Worm (Caenorhabditis elegans) whole organism, L4 larva: ENCODE data around the gene F54D8.6.

Source experiments
- F10B5.3 ChIP-seq: sonication (generic microtip); optimal IDR thresholded peaks from 2 replicates; lab custom pipeline; 2016; ENCODE audit warnings: mild to moderate bottlenecking, missing genetic modification characterization, missing compliant biosample characterization
- F26F4.8 ChIP-seq: fragments of 200-800 bp; sonication (Bioruptor generic); conservative IDR thresholded peaks from 2 replicates; pipeline ENCODE4 v1.3.6; 2022; ENCODE audit warnings: missing genetic modification characterization, missing compliant biosample characterization
- F37D6.2 ChIP-seq: sonication (generic microtip); optimal IDR thresholded peaks from 2 replicates; lab custom pipeline; 2016; ENCODE audit warnings: mild to moderate bottlenecking, missing genetic modification characterization, missing compliant biosample characterization
- F44E2.7 ChIP-seq: fragments of 200-800 bp; sonication (Bioruptor generic); IDR thresholded peaks from 2 replicates; pipeline ENCODE4 v2.1.2; 2022; ENCODE audit warnings: missing genetic modification characterization, missing compliant biosample characterization
- F49E8.2 ChIP-seq: sonication (generic microtip); optimal IDR thresholded peaks from 2 replicates; lab custom pipeline; 2016; ENCODE audit warnings: missing compliant biosample characterization, mild to moderate bottlenecking, missing genetic modification characterization, borderline replicate concordance
- R02D3.7 ChIP-seq: fragments of 150-350 bp; sonication (generic microtip); optimal IDR thresholded peaks from 3 replicates; lab custom pipeline; 2014; ENCODE audit warnings: missing biosample characterization, missing genetic modification characterization
- Y105C5A.15 ChIP-seq: fragments of 200-800 bp; sonication (Bioruptor generic); IDR thresholded peaks from 2 replicates; pipeline ENCODE4 v1.3.6; 2022; ENCODE audit warnings: missing genetic modification characterization, missing compliant biosample characterization
- Y48G9A.11 ChIP-seq: fragments of 200-800 bp; sonication (Bioruptor generic); IDR thresholded peaks from 2 replicates; pipeline ENCODE4 v1.3.6; 2022; ENCODE audit warnings: missing genetic modification reagents, missing genetic modification characterization, missing compliant biosample characterization
- Y5F2A.4 ChIP-seq: fragments of 200-800 bp; sonication (Bioruptor generic); optimal IDR thresholded peaks from 2 replicates; lab custom pipeline; 2018; ENCODE audit warnings: mild to moderate bottlenecking, missing genetic modification characterization, missing compliant biosample characterization
- Y75B8A.6 ChIP-seq: fragments of 200-800 bp; sonication (Bioruptor generic); IDR thresholded peaks from 2 replicates; pipeline ENCODE4 v1.3.6; 2022; ENCODE audit warnings: missing genetic modification reagents, missing genetic modification characterization, missing compliant biosample characterization
- ZK546.5 ChIP-seq, 2 experiments: sonication (generic microtip); optimal IDR thresholded peaks; 2 replicates each; lab custom pipeline; 2017; ENCODE audit warnings: missing biosample characterization in 2 of 2, missing genetic modification characterization in 2 of 2
- aly-2 ChIP-seq: sonication (generic microtip); optimal IDR thresholded peaks from 2 replicates; lab custom pipeline; 2018; ENCODE audit warnings: missing biosample characterization, missing genetic modification characterization
- attf-4 ChIP-seq: sonication (generic microtip); optimal IDR thresholded peaks from 3 replicates; lab custom pipeline; 2017; ENCODE audit warnings: missing biosample characterization, missing genetic modification characterization
- ceh-20 ChIP-seq: fragments of 200-800 bp; sonication (Bioruptor generic); IDR thresholded peaks from 2 replicates; pipeline ENCODE4 v1.3.6; 2022; ENCODE audit warnings: missing genetic modification reagents, missing genetic modification characterization, missing compliant biosample characterization
- ceh-28 ChIP-seq: fragments of 150-350 bp; optimal IDR thresholded peaks from 2 replicates; lab custom pipeline; 2014; ENCODE audit warnings: missing biosample characterization, missing genetic modification reagents, missing genetic modification characterization
- ceh-62 ChIP-seq: sonication (generic microtip); optimal IDR thresholded peaks from 2 replicates; lab custom pipeline; 2017; ENCODE audit warnings: missing biosample characterization, missing genetic modification characterization
- ceh-82 ChIP-seq: sonication (generic microtip); optimal IDR thresholded peaks from 2 replicates; lab custom pipeline; 2017; ENCODE audit warnings: missing biosample characterization, missing genetic modification characterization
- ctbp-1 ChIP-seq: fragments of 200-800 bp; sonication (Bioruptor generic); IDR thresholded peaks from 2 replicates; pipeline ENCODE4 v1.3.6; 2022; ENCODE audit warnings: missing genetic modification reagents, missing genetic modification characterization, missing compliant biosample characterization
- daf-16 ChIP-seq, 3 experiments: sonication (generic microtip); optimal IDR thresholded peaks; 2 replicates each; lab custom pipeline; 2016 to 2017; ENCODE audit warnings: missing genetic modification characterization in 3 of 3, missing genetic modification reagents in 3 of 3, mild to moderate bottlenecking in 2 of 3, missing compliant biosample characterization in 2 of 3, missing biosample characterization in 1 of 3, moderate library complexity in 1 of 3
- daf-19 ChIP-seq: fragments of 200-800 bp; sonication (Bioruptor generic); conservative IDR thresholded peaks from 2 replicates; pipeline ENCODE4 v1.3.6; 2022; ENCODE audit warnings: missing genetic modification characterization, missing compliant biosample characterization
- dpl-1 ChIP-seq: fragments of 150-350 bp; optimal IDR thresholded peaks from 2 replicates; lab custom pipeline; 2014; ENCODE audit warnings: missing biosample characterization, missing genetic modification reagents, missing genetic modification characterization
- fkh-10 ChIP-seq: fragments of 150-350 bp; optimal IDR thresholded peaks from 2 replicates; lab custom pipeline; 2014; ENCODE audit warnings: missing biosample characterization, missing genetic modification reagents, missing genetic modification characterization
- gei-8 ChIP-seq: fragments of 200-800 bp; sonication (Bioruptor generic); optimal IDR thresholded peaks from 2 replicates; lab custom pipeline; 2018; ENCODE audit warnings: mild to moderate bottlenecking, missing genetic modification characterization, missing compliant biosample characterization
- hif-1 ChIP-seq, 2 experiments: sonication (generic microtip); optimal IDR thresholded peaks; 2 replicates each; lab custom pipeline; 2016 to 2017; ENCODE audit warnings: missing compliant biosample characterization in 2 of 2, missing genetic modification characterization in 2 of 2, missing genetic modification reagents in 2 of 2, missing genotype in 2 of 2, mild to moderate bottlenecking in 1 of 2
- hlh-30 ChIP-seq: sonication (generic microtip); optimal IDR thresholded peaks from 2 replicates; lab custom pipeline; 2017; ENCODE audit warnings: antibody characterized with exemption, mild to moderate bottlenecking, missing genetic modification characterization, missing compliant biosample characterization; ENCODE audit not compliant: insufficient read depth
- jun-1 ChIP-seq: fragments of 150-350 bp; optimal IDR thresholded peaks from 2 replicates; lab custom pipeline; 2014; ENCODE audit warnings: missing biosample characterization, missing genetic modification reagents, missing genetic modification characterization
- lim-7 ChIP-seq: fragments of 200-800 bp; sonication (Bioruptor generic); IDR thresholded peaks from 2 replicates; pipeline ENCODE4 v1.3.6; 2022; ENCODE audit warnings: missing genetic modification characterization, missing compliant biosample characterization
- lin-1 ChIP-seq: fragments of 200-800 bp; sonication (Bioruptor generic); IDR thresholded peaks from 2 replicates; pipeline ENCODE4 v1.3.6; 2022; ENCODE audit warnings: missing genetic modification reagents, missing genetic modification characterization, missing compliant biosample characterization
- lin-29 ChIP-seq: fragments of 200-800 bp; sonication (Bioruptor generic); IDR thresholded peaks from 2 replicates; pipeline ENCODE4 v1.3.6; 2022; ENCODE audit warnings: missing genetic modification reagents, missing genetic modification characterization, missing compliant biosample characterization
- mdl-1 ChIP-seq, 2 experiments: fragments of 150-350 bp in 1 of 2; sonication (generic microtip) in 1 of 2; optimal IDR thresholded peaks; 2 replicates each; lab custom pipeline; 2014 to 2017; ENCODE audit warnings: missing biosample characterization in 2 of 2, missing genetic modification characterization in 2 of 2
- mep-1 ChIP-seq: fragments of 150-350 bp; sonication (generic microtip); optimal IDR thresholded peaks from 3 replicates; lab custom pipeline; 2014; ENCODE audit warnings: missing biosample characterization, missing genetic modification characterization
- mes-2 ChIP-seq: sonication (generic microtip); optimal IDR thresholded peaks from 2 replicates; lab custom pipeline; 2016; ENCODE audit warnings: missing genotype, mild to moderate bottlenecking, missing genetic modification characterization, missing compliant biosample characterization; ENCODE audit not compliant: poor library complexity, severe bottlenecking
- mxl-2 ChIP-seq: fragments of 200-800 bp; sonication (Bioruptor generic); conservative IDR thresholded peaks from 2 replicates; pipeline ENCODE4 v1.3.6; 2022; ENCODE audit warnings: missing genetic modification reagents, missing genetic modification characterization, missing compliant biosample characterization
- nhr-11 ChIP-seq: fragments of 150-350 bp; optimal IDR thresholded peaks from 2 replicates; lab custom pipeline; 2014; ENCODE audit warnings: missing biosample characterization, missing genetic modification characterization
- nhr-111 ChIP-seq: fragments of 200-800 bp; sonication (Bioruptor generic); optimal IDR thresholded peaks from 2 replicates; lab custom pipeline; 2018; ENCODE audit warnings: mild to moderate bottlenecking, missing genetic modification characterization, missing compliant biosample characterization
- nhr-25 ChIP-seq: sonication (generic microtip); optimal IDR thresholded peaks from 2 replicates; lab custom pipeline; 2017; ENCODE audit warnings: missing genetic modification characterization, mild to moderate bottlenecking, missing compliant biosample characterization, antibody characterized with exemption, moderate library complexity, borderline replicate concordance; ENCODE audit not compliant: insufficient read depth
- nhr-28 ChIP-seq: fragments of 150-350 bp; optimal IDR thresholded peaks from 2 replicates; lab custom pipeline; 2014; ENCODE audit warnings: missing biosample characterization, missing genetic modification characterization
- nhr-42 ChIP-seq: fragments of 200-800 bp; sonication (Bioruptor generic); IDR thresholded peaks from 2 replicates; pipeline ENCODE4 v1.3.6; 2022; ENCODE audit warnings: missing genetic modification characterization, missing compliant biosample characterization
- nhr-48 ChIP-seq: sonication (generic microtip); optimal IDR thresholded peaks from 2 replicates; lab custom pipeline; 2016; ENCODE audit warnings: mild to moderate bottlenecking, missing genetic modification characterization, missing compliant biosample characterization
- nhr-6 ChIP-seq: fragments of 150-350 bp; optimal IDR thresholded peaks from 2 replicates; lab custom pipeline; 2014; ENCODE audit warnings: missing biosample characterization, missing genetic modification characterization
- nhr-77 ChIP-seq: fragments of 150-350 bp; optimal IDR thresholded peaks from 2 replicates; lab custom pipeline; 2014; ENCODE audit warnings: missing biosample characterization, missing genetic modification characterization
- pha-4 ChIP-seq, 2 experiments: fragments of 150-350 bp in 1 of 2; fragments of 200-800 bp in 1 of 2; sonication (Bioruptor generic) in 1 of 2; IDR thresholded peaks in 1 of 2; optimal IDR thresholded peaks in 1 of 2; 2 replicates each; pipeline versions ENCODE4 v1.3.6 to Lab custom; 2014 to 2022; ENCODE audit warnings: missing genetic modification characterization in 2 of 2, missing genetic modification reagents in 2 of 2, missing biosample characterization in 1 of 2, missing compliant biosample characterization in 1 of 2
- php-3 ChIP-seq: fragments of 200-800 bp; sonication (Bioruptor generic); IDR thresholded peaks from 2 replicates; pipeline ENCODE4 v1.3.6; 2022; ENCODE audit warnings: missing genetic modification reagents, missing genetic modification characterization, missing compliant biosample characterization
- pqm-1 ChIP-seq: sonication (generic microtip); optimal IDR thresholded peaks from 2 replicates; lab custom pipeline; 2017; ENCODE audit warnings: missing biosample characterization, missing genetic modification characterization
- rbr-2 ChIP-seq: sonication (generic microtip); optimal IDR thresholded peaks from 2 replicates; lab custom pipeline; 2016; ENCODE audit warnings: missing genotype, missing genetic modification characterization, missing compliant biosample characterization
- snpc-4 ChIP-seq: fragments of 150-350 bp; optimal IDR thresholded peaks from 2 replicates; lab custom pipeline; 2014; ENCODE audit warnings: missing biosample characterization, missing genetic modification characterization
- spr-3 ChIP-seq: fragments of 200-800 bp; sonication (Bioruptor generic); optimal IDR thresholded peaks from 2 replicates; lab custom pipeline; 2018; ENCODE audit warnings: mild to moderate bottlenecking, missing genetic modification characterization, missing compliant biosample characterization
- vab-7 ChIP-seq: fragments of 200-800 bp; sonication (Bioruptor generic); IDR thresholded peaks from 2 replicates; pipeline ENCODE4 v1.3.6; 2022; ENCODE audit warnings: missing genetic modification reagents, missing genetic modification characterization, missing compliant biosample characterization
- zag-1 ChIP-seq: fragments of 150-350 bp; optimal IDR thresholded peaks from 2 replicates; lab custom pipeline; 2014; ENCODE audit warnings: missing biosample characterization, missing genetic modification characterization
- zip-11 ChIP-seq: fragments of 200-800 bp; sonication (Bioruptor generic); IDR thresholded peaks from 2 replicates; pipeline ENCODE4 v1.3.6; 2022; ENCODE audit warnings: missing genetic modification characterization, missing compliant biosample characterization
- zip-2 ChIP-seq: fragments of 150-350 bp; optimal IDR thresholded peaks from 2 replicates; lab custom pipeline; 2014; ENCODE audit warnings: missing biosample characterization, missing genetic modification characterization

The F54D8.6 gene

DNA sequence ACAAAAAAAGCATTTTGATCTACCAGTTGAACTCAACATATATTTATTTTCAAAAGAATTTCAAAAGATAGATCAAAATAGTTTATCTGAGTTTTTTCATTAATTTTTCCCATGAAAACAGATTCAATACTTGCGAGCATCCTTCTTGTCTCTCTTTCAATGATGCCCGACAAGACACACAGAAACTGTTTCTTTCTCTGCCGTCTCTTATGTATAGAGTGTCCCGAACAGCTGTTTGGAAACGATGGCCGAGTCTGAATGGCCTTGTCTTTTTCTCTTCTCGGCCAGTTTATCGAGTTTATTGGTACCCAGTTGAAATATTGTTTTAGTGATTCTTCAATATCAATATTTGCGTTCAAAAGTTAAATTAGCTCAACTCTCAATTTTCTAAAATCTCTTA, 6.0 kb downstream of the F54D8.6 start (continued):
- no peak for TF ChIP-seq F10B5.3 (tag; lab: Kevin White, UChicago)
- TF ChIP-seq R02D3.7 (tag; lab: Kevin White, UChicago) = no peak
- no peak for TF ChIP-seq nhr-111 (GFP tag; lab: Kevin White, UChicago)
- no peak for TF ChIP-seq zag-1
- no peak for TF ChIP-seq nhr-6 (tag; lab: Kevin White, UChicago)
- TF ChIP-seq lim-7 (GFP tag; lab: Robert Waterston, UW) = no peak
- TF ChIP-seq mep-1 (tag; lab: Kevin White, UChicago) = no peak
- TF ChIP-seq F26F4.8 = no peak
- TF ChIP-seq attf-4 (tag; lab: Kevin White, UChicago) = no peak
- no peak for TF ChIP-seq Y48G9A.11 (GFP tag; lab: Robert Waterston, UW)
- TF ChIP-seq aly-2 (tag; lab: Kevin White, UChicago) = no peak
- TF ChIP-seq nhr-42 (GFP tag; lab: Robert Waterston, UW) = no peak
- no peak for TF ChIP-seq ceh-28 (tag; lab: Kevin White, UChicago)
- TF ChIP-seq lin-29 = no peak
- no peak for TF ChIP-seq zip-11
- no peak for TF ChIP-seq F49E8.2 (tag; lab: Kevin White, UChicago)
- peak; percentile 19 for TF ChIP-seq nhr-28 (tag; lab: Kevin White, UChicago)
- TF ChIP-seq jun-1 (tag; lab: Kevin White, UChicago) = no peak
- TF ChIP-seq nhr-77 (tag; lab: Kevin White, UChicago) = no peak
- peak; percentile 13 for TF ChIP-seq pqm-1
- no peak for TF ChIP-seq snpc-4 (tag; lab: Kevin White, UChicago)
- TF ChIP-seq mdl-1 (tag; optimal IDR thresholded peaks at IDR 0.05; lab: Kevin White, UChicago) = no peak
- no peak for TF ChIP-seq daf-19 (GFP tag; lab: Robert Waterston, UW)
- no peak for TF ChIP-seq nhr-25 (tag; lab: Kevin White, UChicago)
- TF ChIP-seq gei-8 (GFP tag; lab: Kevin White, UChicago) = no peak
- no peak for TF ChIP-seq ctbp-1 (GFP tag; lab: Robert Waterston, UW)
- TF ChIP-seq spr-3 = no peak
- TF ChIP-seq pha-4 (GFP tag; IDR thresholded peaks at IDR 0.05; lab: Robert Waterston, UW) = no peak
- TF ChIP-seq pha-4 (tag; optimal IDR thresholded peaks at IDR 0.05; lab: Kevin White, UChicago) = peak; percentile 60
- no peak for TF ChIP-seq fkh-10 (GFP tag; lab: Kevin White, UChicago)
- TF ChIP-seq F44E2.7 (GFP tag; lab: Robert Waterston, UW) = no peak
- no peak for TF ChIP-seq nhr-11 (tag; lab: Kevin White, UChicago)
- TF ChIP-seq mes-2 (tag; lab: Kevin White, UChicago) = peak; percentile 94
- no peak for TF ChIP-seq lin-1
- TF ChIP-seq Y5F2A.4 (GFP tag; lab: Kevin White, UChicago) = no peak
- no peak for TF ChIP-seq rbr-2 (tag; lab: Kevin White, UChicago)
- TF ChIP-seq daf-16 (GFP tag; optimal IDR thresholded peaks at IDR 0.05; lab: Kevin White, UChicago) = peak in 1 of 2 experiments; percentile 43
- peak; percentile 24 for TF ChIP-seq daf-16 (tag; optimal IDR thresholded peaks at IDR 0.05; lab: Kevin White, UChicago)
- no peak for TF ChIP-seq vab-7 (GFP tag; lab: Robert Waterston, UW)
- no peak for TF ChIP-seq mxl-2 (GFP tag; lab: Robert Waterston, UW)
- TF ChIP-seq php-3 = no peak
- no peak for TF ChIP-seq ceh-20 (GFP tag; lab: Robert Waterston, UW)
- TF ChIP-seq Y75B8A.6 (GFP tag; lab: Robert Waterston, UW) = no peak
- no peak for TF ChIP-seq Y105C5A.15
- TF ChIP-seq F37D6.2 (tag; lab: Kevin White, UChicago) = no peak
- no peak for TF ChIP-seq zip-2 (tag; lab: Kevin White, UChicago)
- peak; percentile 42 for TF ChIP-seq dpl-1
- no peak for TF ChIP-seq ZK546.5 (tag; optimal IDR thresholded peaks at IDR 0.05; lab: Kevin White, UChicago)
- peak; percentile 31 for TF ChIP-seq hlh-30 (tag; lab: Kevin White, UChicago)
- peak in 1 of 2 experiments; percentile 69 for TF ChIP-seq hif-1 (tag; optimal IDR thresholded peaks at IDR 0.05; lab: Kevin White, UChicago)
- no peak for TF ChIP-seq nhr-48 (tag; lab: Kevin White, UChicago)
- TF ChIP-seq ceh-62 (tag; lab: Kevin White, UChicago) = no peak
- TF ChIP-seq ceh-82 (tag; lab: Kevin White, UChicago) = no peak
